Fruit fly (Drosophila melanogaster) whole organism, embryonic: Measurements from ENCODE around the gene Sp1.

Experiments used
- B-H1 ChIP-seq: fragments of 200-800 bp; sonication (Bioruptor generic); IDR thresholded peaks from 3 replicates; pipeline ENCODE4 v1.3.6; 2022; ENCODE audit warnings: missing biosample characterization, missing genetic modification characterization
- Bgb ChIP-seq: fragments of 200-800 bp; sonication (Bioruptor generic); IDR thresholded peaks from 2 replicates; pipeline ENCODE4 v1.3.6; 2022; ENCODE audit warnings: missing biosample characterization, missing genetic modification characterization; ENCODE audit not compliant: partially characterized antibody
- CG1024 ChIP-seq: fragments of 200-800 bp; sonication (Bioruptor generic); IDR thresholded peaks from 2 replicates; pipeline ENCODE4 v1.3.6; 2022; ENCODE audit warnings: missing biosample characterization, missing genetic modification characterization
- CG10321 ChIP-seq: fragments of 200-800 bp; sonication (Bioruptor generic); IDR thresholded peaks from 2 replicates; pipeline ENCODE4 v1.3.6; 2022; ENCODE audit warnings: missing biosample characterization, missing genetic modification characterization
- CG10654 ChIP-seq: fragments of 200-800 bp; sonication (Bioruptor generic); optimal IDR thresholded peaks from 2 replicates; lab custom pipeline; 2016; ENCODE audit warnings: missing biosample characterization, missing genetic modification characterization
- CG11696 ChIP-seq: fragments of 200-800 bp; sonication (Bioruptor generic); IDR thresholded peaks from 2 replicates; pipeline ENCODE4 v1.3.6; 2022; ENCODE audit warnings: missing biosample characterization, missing genetic modification characterization
- CG12391 ChIP-seq: fragments of 200-800 bp; sonication (Bioruptor generic); optimal IDR thresholded peaks from 3 replicates; lab custom pipeline; 2018; ENCODE audit warnings: missing biosample characterization, mild to moderate bottlenecking, missing genetic modification characterization, moderate library complexity
- CG14441 ChIP-seq: fragments of 200-800 bp; sonication (Bioruptor generic); IDR thresholded peaks from 2 replicates; pipeline ENCODE4 v1.3.6; 2022; ENCODE audit warnings: missing biosample characterization, missing genetic modification characterization
- CG17186 ChIP-seq: fragments of 200-800 bp; sonication (Bioruptor generic); optimal IDR thresholded peaks from 3 replicates; lab custom pipeline; 2017; ENCODE audit warnings: missing biosample characterization, missing genetic modification reagents, missing genetic modification characterization
- CG17568 ChIP-seq: fragments of 200-800 bp; sonication (Bioruptor generic); optimal IDR thresholded peaks from 2 replicates; lab custom pipeline; 2018; ENCODE audit warnings: missing biosample characterization, mild to moderate bottlenecking, missing genetic modification characterization, moderate library complexity
- CG2129 ChIP-seq: fragments of 200-800 bp; sonication (Bioruptor generic); IDR thresholded peaks from 2 replicates; pipeline ENCODE4 v1.3.6; 2022; ENCODE audit warnings: missing biosample characterization, missing genetic modification characterization; ENCODE audit not compliant: partially characterized antibody
- CG31365 ChIP-seq: fragments of 200-800 bp; sonication (Bioruptor generic); optimal IDR thresholded peaks from 2 replicates; lab custom pipeline; 2018; ENCODE audit warnings: missing biosample characterization, mild to moderate bottlenecking, missing genetic modification characterization
- CG33213 ChIP-seq: fragments of 200-800 bp; sonication (Bioruptor generic); optimal IDR thresholded peaks from 3 replicates; lab custom pipeline; 2016; ENCODE audit warnings: missing biosample characterization, missing genetic modification characterization
- CG3847 ChIP-seq: fragments of 200-800 bp; sonication (Bioruptor generic); IDR thresholded peaks from 2 replicates; pipeline ENCODE4 v1.3.6; 2022; ENCODE audit warnings: missing biosample characterization, missing genetic modification characterization
- CG3995 ChIP-seq: fragments of 200-800 bp; sonication (Bioruptor generic); optimal IDR thresholded peaks from 3 replicates; lab custom pipeline; 2016; ENCODE audit warnings: missing biosample characterization, missing genetic modification characterization
- CG4404 ChIP-seq: fragments of 200-800 bp; sonication (Bioruptor generic); IDR thresholded peaks from 2 replicates; pipeline ENCODE4 v1.3.6; 2022; ENCODE audit warnings: missing biosample characterization, missing genetic modification characterization
- CG5245 ChIP-seq: fragments of 200-800 bp; sonication (Bioruptor generic); optimal IDR thresholded peaks from 3 replicates; lab custom pipeline; 2016; ENCODE audit warnings: missing biosample characterization, missing genetic modification characterization
- CG7357 ChIP-seq: fragments of 200-800 bp; sonication (Bioruptor generic); IDR thresholded peaks from 3 replicates; pipeline ENCODE4 v1.3.6; 2022; ENCODE audit warnings: missing biosample characterization, missing genetic modification characterization
- CG8281 ChIP-seq: fragments of 200-800 bp; sonication (Bioruptor generic); optimal IDR thresholded peaks from 2 replicates; lab custom pipeline; 2018; ENCODE audit warnings: missing biosample characterization, mild to moderate bottlenecking, missing genetic modification characterization, moderate library complexity
- CG8944 ChIP-seq: fragments of 200-800 bp; sonication (Bioruptor generic); optimal IDR thresholded peaks from 3 replicates; lab custom pipeline; 2016; ENCODE audit warnings: missing biosample characterization, missing genetic modification characterization
- Dbx ChIP-seq: fragments of 200-800 bp; sonication (Bioruptor generic); IDR thresholded peaks from 3 replicates; pipeline ENCODE4 v1.3.6; 2022; ENCODE audit warnings: missing biosample characterization, missing genetic modification characterization
- Dfd ChIP-seq, 2 experiments: fragments of >200 bp; optimal IDR thresholded peaks; 2 replicates each; lab custom pipeline; 2017; ENCODE audit warnings: missing biosample characterization in 2 of 2, missing genetic modification characterization in 2 of 2
- Dip3 ChIP-seq: fragments of 200-800 bp; sonication (Bioruptor generic); optimal IDR thresholded peaks from 3 replicates; lab custom pipeline; 2016; ENCODE audit warnings: missing biosample characterization, missing genetic modification characterization
- Drgx ChIP-seq: fragments of 200-800 bp; sonication (Bioruptor generic); IDR thresholded peaks from 2 replicates; pipeline ENCODE4 v1.3.6; 2022; ENCODE audit warnings: missing biosample characterization, missing genetic modification characterization
- Hr39 ChIP-seq: fragments of >200 bp; optimal IDR thresholded peaks from 2 replicates; lab custom pipeline; 2017
- Kr ChIP-seq: fragments of 200-800 bp; sonication (Bioruptor generic); optimal IDR thresholded peaks from 2 replicates; lab custom pipeline; 2017; ENCODE audit warnings: missing biosample characterization, mild to moderate bottlenecking, missing genetic modification characterization
- Myb ChIP-seq: fragments of 200-800 bp; sonication (Bioruptor generic); optimal IDR thresholded peaks from 2 replicates; lab custom pipeline; 2016; ENCODE audit warnings: missing biosample characterization, missing genetic modification characterization
- ara ChIP-seq: fragments of 200-800 bp; sonication (Bioruptor generic); IDR thresholded peaks from 2 replicates; pipeline ENCODE4 v1.3.6; 2022; ENCODE audit warnings: missing biosample characterization, missing genetic modification characterization
- ase ChIP-seq: fragments of 200-800 bp; sonication (Bioruptor generic); IDR thresholded peaks from 3 replicates; pipeline ENCODE4 v1.3.6; 2022; ENCODE audit warnings: missing biosample characterization, missing genetic modification characterization
- ash1 ChIP-seq: fragments of 200-800 bp; sonication (Bioruptor generic); optimal IDR thresholded peaks from 2 replicates; lab custom pipeline; 2018; ENCODE audit warnings: missing biosample characterization, mild to moderate bottlenecking, missing genetic modification characterization
- br ChIP-seq: fragments of >200 bp; optimal IDR thresholded peaks from 2 replicates; lab custom pipeline; 2017
- chinmo ChIP-seq: fragments of 200-800 bp; sonication (Bioruptor generic); IDR thresholded peaks from 4 replicates; pipeline ENCODE4 v1.3.6; 2022; ENCODE audit warnings: missing biosample characterization, missing genetic modification characterization; ENCODE audit not compliant: partially characterized antibody
- chm ChIP-seq: fragments of 200-800 bp; sonication (Bioruptor generic); IDR thresholded peaks from 2 replicates; pipeline ENCODE4 v1.3.6; 2022; ENCODE audit warnings: missing biosample characterization, missing genetic modification characterization
- dimm ChIP-seq: fragments of 200-800 bp; sonication (Bioruptor generic); IDR thresholded peaks from 2 replicates; pipeline ENCODE4 v1.3.6; 2022; ENCODE audit warnings: missing biosample characterization, missing genetic modification characterization
- dmrt11E ChIP-seq: fragments of 200-800 bp; sonication (Bioruptor generic); optimal IDR thresholded peaks from 3 replicates; lab custom pipeline; 2018; ENCODE audit warnings: missing biosample characterization, mild to moderate bottlenecking, missing genetic modification characterization, moderate library complexity
- emc ChIP-seq: fragments of 200-800 bp; sonication (Bioruptor generic); optimal IDR thresholded peaks from 2 replicates; lab custom pipeline; 2016; ENCODE audit warnings: missing biosample characterization, missing genetic modification characterization
- esg ChIP-seq: fragments of 200-800 bp; sonication (Bioruptor generic); conservative IDR thresholded peaks from 2 replicates; pipeline ENCODE4 v1.3.6; 2022; ENCODE audit warnings: missing biosample characterization, missing genetic modification characterization
- ewg ChIP-seq: fragments of 200-800 bp; sonication (Bioruptor generic); optimal IDR thresholded peaks from 3 replicates; lab custom pipeline; 2017; ENCODE audit warnings: mild to moderate bottlenecking, missing biosample characterization, missing genetic modification reagents, missing genetic modification characterization
- ftz-f1 ChIP-seq: fragments of 200-800 bp; sonication (Bioruptor generic); optimal IDR thresholded peaks from 2 replicates; lab custom pipeline; 2016; ENCODE audit warnings: missing biosample characterization, missing genetic modification characterization
- insv ChIP-seq, 2 experiments: fragments of 200-800 bp; sonication (Bioruptor generic); optimal IDR thresholded peaks; 3 replicates each; lab custom pipeline; 2016 to 2018; ENCODE audit warnings: missing biosample characterization in 2 of 2, missing genetic modification characterization in 2 of 2
- kah ChIP-seq: fragments of 200-800 bp; sonication (Bioruptor generic); optimal IDR thresholded peaks from 2 replicates; lab custom pipeline; 2018; ENCODE audit warnings: missing biosample characterization, mild to moderate bottlenecking, missing genetic modification characterization
- klu ChIP-seq: fragments of 200-800 bp; sonication (Bioruptor generic); IDR thresholded peaks from 2 replicates; pipeline ENCODE4 v1.3.6; 2022; ENCODE audit warnings: missing biosample characterization, missing genetic modification characterization
- knrl ChIP-seq: fragments of 200-800 bp; sonication (Bioruptor generic); IDR thresholded peaks from 3 replicates; pipeline ENCODE4 v1.3.6; 2022; ENCODE audit warnings: missing biosample characterization, missing genetic modification characterization; ENCODE audit not compliant: partially characterized antibody
- lmd ChIP-seq: fragments of 200-800 bp; sonication (Bioruptor generic); IDR thresholded peaks from 2 replicates; pipeline ENCODE4 v1.3.6; 2022; ENCODE audit warnings: missing biosample characterization, missing genetic modification characterization
- nau ChIP-seq: fragments of 200-800 bp; sonication (Bioruptor generic); optimal IDR thresholded peaks from 3 replicates; lab custom pipeline; 2017; ENCODE audit warnings: missing biosample characterization, mild to moderate bottlenecking, missing genetic modification characterization, missing genetic modification reagents
- prd ChIP-seq, 3 experiments: fragments of >200 bp in 2 of 3; fragments of 200-800 bp in 1 of 3; sonication (Bioruptor generic) in 1 of 3; optimal IDR thresholded peaks in 2 of 3; IDR thresholded peaks in 1 of 3; 2 replicates in 2 of 3; 3 replicates in 1 of 3; pipeline versions ENCODE4 v1.3.6 to Lab custom; 2017 to 2022; ENCODE audit warnings: missing biosample characterization in 1 of 3, missing genetic modification characterization in 1 of 3
- pum ChIP-seq: fragments of 200-800 bp; sonication (Bioruptor generic); optimal IDR thresholded peaks from 2 replicates; lab custom pipeline; 2016; ENCODE audit warnings: missing biosample characterization, missing genetic modification characterization
- sisA ChIP-seq: fragments of 200-800 bp; sonication (Bioruptor generic); IDR thresholded peaks from 2 replicates; pipeline ENCODE4 v1.3.6; 2022; ENCODE audit warnings: missing biosample characterization, missing genetic modification characterization
- yki ChIP-seq: fragments of >200 bp; optimal IDR thresholded peaks from 3 replicates; lab custom pipeline; 2018
- zfh2 ChIP-seq: fragments of 200-800 bp; sonication (Bioruptor generic); optimal IDR thresholded peaks from 2 replicates; lab custom pipeline; 2016; ENCODE audit warnings: missing biosample characterization, missing genetic modification characterization

The Sp1 gene

dm6 chrX:9685568-9686413 is 43.7 kb upstream of the Sp1 start (continued):
- TF ChIP-seq CG17186 (GFP tag; lab: Kevin White, UChicago) (no peak), insv (GFP tag; optimal IDR thresholded peaks at IDR 0.05; lab: Kevin White, UChicago) (peak in 1 of 2 experiments; percentile 45), klu (peak; percentile 22; the same call in 1 of the 2 replicates), nau (no peak), kah (GFP tag; lab: Kevin White, UChicago) (no peak), Bgb (GFP tag; lab: Robert Waterston, UW) (peak; percentile 39; the same call in 1 of the 2 replicates), CG8281 (tag; lab: Kevin White, UChicago) (peak; percentile 28), CG5245 (GFP tag; lab: Kevin White, UChicago) (no peak), CG17568 (GFP tag; lab: Kevin White, UChicago) (no peak), CG7357 (no peak), ase (GFP tag; lab: Robert Waterston, UW) (no peak), CG10654 (GFP tag; lab: Kevin White, UChicago) (peak; percentile 2), pum (GFP tag; lab: Kevin White, UChicago) (peak; percentile 55), chm (GFP tag; lab: Robert Waterston, UW) (no peak; the same call in 1 of the 2 replicates), CG33213 (no peak), ewg (GFP tag; lab: Kevin White, UChicago) (peak; percentile 44), CG3847 (peak; percentile 66), Myb (GFP tag; lab: Kevin White, UChicago) (peak; percentile 52), Drgx (GFP tag; lab: Robert Waterston, UW) (no peak), Dbx (GFP tag; lab: Robert Waterston, UW) (peak; percentile 47; the same call in 1 of the 3 replicates), CG12391 (tag; lab: Kevin White, UChicago) (peak; percentile 79), B-H1 (GFP tag; lab: Robert Waterston, UW) (no peak), CG2129 (GFP tag; lab: Robert Waterston, UW) (no peak), CG10321 (GFP tag; lab: Robert Waterston, UW) (no peak; the same call in 1 of the 2 replicates), CG8944 (no peak), lmd (GFP tag; lab: Robert Waterston, UW) (peak; percentile 56), prd (optimal IDR thresholded peaks at IDR 0.05; lab: Kevin White, UChicago) (no peak), prd (GFP tag; IDR thresholded peaks at IDR 0.05; lab: Robert Waterston, UW) (peak; percentile 35; the same call in 2 of the 3 replicates), CG4404 (GFP tag; lab: Robert Waterston, UW) (0 out of 2 replicates have a peak, but pooled peaks have one; percentile 28), Dip3 (GFP tag; lab: Kevin White, UChicago) (peak; percentile 54), CG1024 (GFP tag; lab: Robert Waterston, UW) (no peak), dmrt11E (tag; lab: Kevin White, UChicago) (peak; percentile 55), ftz-f1 (GFP tag; lab: Kevin White, UChicago) (no peak), Dfd (GFP tag; optimal IDR thresholded peaks at IDR 0.05; lab: Kevin White, UChicago) (no peak), esg (GFP tag; lab: Robert Waterston, UW) (no peak), sisA (GFP tag; lab: Robert Waterston, UW) (0 out of 2 replicates have a peak, but pooled peaks have one; percentile 13), chinmo (GFP tag; lab: Robert Waterston, UW) (no peak), ara (GFP tag; lab: Robert Waterston, UW) (0 out of 2 replicates have a peak, but pooled peaks have one; percentile 27), Hr39 (lab: Kevin White, UChicago) (no peak), ash1 (GFP tag; lab: Kevin White, UChicago) (no peak), dimm (GFP tag; lab: Robert Waterston, UW) (no peak), br (lab: Kevin White, UChicago) (no peak), CG31365 (no peak), CG11696 (GFP tag; lab: Robert Waterston, UW) (no peak), zfh2 (GFP tag; lab: Kevin White, UChicago) (peak; percentile 71), emc (GFP tag; lab: Kevin White, UChicago) (no peak), CG3995 (GFP tag; lab: Kevin White, UChicago) (peak; percentile 99), Kr (no peak), yki (peak; percentile 41), CG14441 (GFP tag; lab: Robert Waterston, UW) (0 out of 2 replicates have a peak, but pooled peaks have one; percentile 23), knrl (peak; percentile 57; the same call in 2 of the 3 replicates)
